Fruit fly (Drosophila melanogaster): ENCODE measurements around the gene CG6813.

DNA sequence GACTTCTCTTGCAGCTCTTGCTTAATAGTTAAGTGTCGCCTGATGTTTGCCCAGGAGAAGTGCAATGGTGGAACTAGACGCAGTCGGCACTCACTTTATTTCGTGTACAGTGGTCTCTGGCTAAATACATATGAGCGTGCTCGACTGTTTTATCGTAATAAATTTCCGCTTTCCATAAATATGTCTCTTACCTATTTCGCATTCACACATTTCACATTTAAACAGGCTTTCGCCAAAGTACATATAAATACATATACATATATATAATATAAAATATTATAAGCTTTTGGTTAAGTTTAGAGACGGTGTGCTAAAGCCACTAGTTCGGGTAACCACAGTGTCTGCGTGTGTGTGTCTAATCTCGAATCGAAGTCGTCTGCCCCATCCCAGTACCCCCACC, 19.8 kb downstream of the CG6813 start:
- TF ChIP-seq CG8478 (optimal IDR thresholded peaks at IDR 0.05) (no peak), Dll (optimal IDR thresholded peaks at IDR 0.05) (no peak), pan (optimal IDR thresholded peaks at IDR 0.05) (no peak)
